Fruit fly (Drosophila melanogaster) whole organism, embryonic: Measurements from ENCODE around the gene CG9682.

Experiments
- Abd-B ChIP-seq: fragments of 200-800 bp; sonication (Bioruptor generic); optimal IDR thresholded peaks from 2 replicates; lab custom pipeline; 2018; ENCODE audit warnings: missing biosample characterization, mild to moderate bottlenecking, missing genetic modification characterization, moderate library complexity
- Adf1 ChIP-seq: fragments of 200-800 bp; sonication (Bioruptor generic); IDR thresholded peaks from 2 replicates; pipeline ENCODE4 v1.3.6; 2022; ENCODE audit warnings: missing biosample characterization, missing genetic modification characterization
- B-H1 ChIP-seq: fragments of 200-800 bp; sonication (Bioruptor generic); IDR thresholded peaks from 3 replicates; pipeline ENCODE4 v1.3.6; 2022; ENCODE audit warnings: missing biosample characterization, missing genetic modification characterization
- CG10543 ChIP-seq: fragments of 200-800 bp; sonication (Bioruptor generic); optimal IDR thresholded peaks from 3 replicates; lab custom pipeline; 2017; ENCODE audit warnings: missing biosample characterization, mild to moderate bottlenecking, missing genetic modification characterization, moderate library complexity
- CG10654 ChIP-seq: fragments of 200-800 bp; sonication (Bioruptor generic); optimal IDR thresholded peaks from 2 replicates; lab custom pipeline; 2016; ENCODE audit warnings: missing biosample characterization, missing genetic modification characterization
- CG11085 ChIP-seq: fragments of 200-800 bp; sonication (Bioruptor generic); IDR thresholded peaks from 2 replicates; pipeline ENCODE4 v1.3.6; 2022; ENCODE audit warnings: missing biosample characterization, missing genetic modification characterization
- CG12299 ChIP-seq: fragments of 200-800 bp; sonication (Bioruptor generic); optimal IDR thresholded peaks from 2 replicates; lab custom pipeline; 2018; ENCODE audit warnings: missing biosample characterization, mild to moderate bottlenecking, missing genetic modification characterization
- CG14965 ChIP-seq: fragments of 200-800 bp; sonication (Bioruptor generic); optimal IDR thresholded peaks from 2 replicates; lab custom pipeline; 2016; ENCODE audit warnings: missing biosample characterization, missing genetic modification characterization, borderline replicate concordance
- CG15696 ChIP-seq: fragments of 200-800 bp; sonication (Bioruptor generic); optimal IDR thresholded peaks from 2 replicates; lab custom pipeline; 2019; ENCODE audit warnings: missing biosample characterization, mild to moderate bottlenecking, missing genetic modification characterization, moderate library complexity
- CG17385 ChIP-seq: fragments of 200-800 bp; sonication (Bioruptor generic); optimal IDR thresholded peaks from 3 replicates; lab custom pipeline; 2018; ENCODE audit warnings: missing biosample characterization, mild to moderate bottlenecking, missing genetic modification characterization
- CG18764 ChIP-seq: fragments of 200-800 bp; sonication (Bioruptor generic); optimal IDR thresholded peaks from 3 replicates; lab custom pipeline; 2016; ENCODE audit warnings: missing biosample characterization, missing genetic modification characterization
- CG2120 ChIP-seq: fragments of 200-800 bp; sonication (Bioruptor generic); optimal IDR thresholded peaks from 3 replicates; lab custom pipeline; 2016; ENCODE audit warnings: missing biosample characterization, missing genetic modification characterization
- CG2199 ChIP-seq: fragments of 200-800 bp; sonication (Bioruptor generic); IDR thresholded peaks from 3 replicates; pipeline ENCODE4 v1.3.6; 2022; ENCODE audit warnings: missing biosample characterization, missing genetic modification characterization
- CG2202 ChIP-seq: fragments of 200-800 bp; sonication (Bioruptor generic); optimal IDR thresholded peaks from 2 replicates; lab custom pipeline; 2018; ENCODE audit warnings: missing biosample characterization, mild to moderate bottlenecking, missing genetic modification characterization
- CG2889 ChIP-seq: fragments of 200-800 bp; sonication (Bioruptor generic); IDR thresholded peaks from 3 replicates; pipeline ENCODE4 v1.3.6; 2022; ENCODE audit warnings: missing biosample characterization, missing genetic modification characterization
- CG33213 ChIP-seq: fragments of 200-800 bp; sonication (Bioruptor generic); optimal IDR thresholded peaks from 3 replicates; lab custom pipeline; 2016; ENCODE audit warnings: missing biosample characterization, missing genetic modification characterization
- CG34224 ChIP-seq: fragments of 200-800 bp; sonication (Bioruptor generic); IDR thresholded peaks from 3 replicates; pipeline ENCODE4 v1.3.6; 2022; ENCODE audit warnings: missing biosample characterization, missing genetic modification characterization; ENCODE audit not compliant: partially characterized antibody
- CG4707 ChIP-seq: fragments of 200-800 bp; sonication (Bioruptor generic); optimal IDR thresholded peaks from 2 replicates; lab custom pipeline; 2018; ENCODE audit warnings: missing biosample characterization, mild to moderate bottlenecking, missing genetic modification characterization, moderate library complexity
- CG4730 ChIP-seq: fragments of 200-800 bp; sonication (Bioruptor generic); IDR thresholded peaks from 2 replicates; pipeline ENCODE4 v1.3.6; 2022; ENCODE audit warnings: missing biosample characterization, missing genetic modification characterization
- CG6175 ChIP-seq: fragments of 200-800 bp; sonication (Bioruptor generic); IDR thresholded peaks from 3 replicates; pipeline ENCODE4 v1.3.6; 2022; ENCODE audit warnings: missing biosample characterization, missing genetic modification characterization
- CG6813 ChIP-seq: fragments of 200-800 bp; sonication (Bioruptor generic); optimal IDR thresholded peaks from 2 replicates; lab custom pipeline; 2017; ENCODE audit warnings: missing biosample characterization, missing genetic modification characterization, mild to moderate bottlenecking, moderate library complexity, missing genetic modification reagents
- CG7786 ChIP-seq: fragments of 200-800 bp; sonication (Bioruptor generic); optimal IDR thresholded peaks from 2 replicates; lab custom pipeline; 2016; ENCODE audit warnings: missing biosample characterization, missing genetic modification characterization
- CG8359 ChIP-seq: fragments of 200-800 bp; sonication (Bioruptor generic); optimal IDR thresholded peaks from 2 replicates; lab custom pipeline; 2017; ENCODE audit warnings: missing biosample characterization, mild to moderate bottlenecking, missing genetic modification characterization, borderline replicate concordance
- CTCF ChIP-seq: fragments of 200-800 bp; sonication (Bioruptor generic); optimal IDR thresholded peaks from 2 replicates; lab custom pipeline; 2017; ENCODE audit warnings: missing biosample characterization, mild to moderate bottlenecking, missing genetic modification characterization, moderate library complexity
- Dip2 ChIP-seq: fragments of 200-800 bp; sonication (Bioruptor generic); IDR thresholded peaks from 2 replicates; pipeline ENCODE4 v1.3.6; 2022; ENCODE audit warnings: missing biosample characterization, missing genetic modification characterization
- Doc3 ChIP-seq: fragments of 200-800 bp; sonication (Bioruptor generic); IDR thresholded peaks from 3 replicates; pipeline ENCODE4 v1.3.6; 2022; ENCODE audit warnings: missing biosample characterization, missing genetic modification characterization; ENCODE audit not compliant: partially characterized antibody
- E2f1 ChIP-seq: fragments of 200-800 bp; sonication (Bioruptor generic); IDR thresholded peaks from 2 replicates; pipeline ENCODE4 v1.3.6; 2022; ENCODE audit warnings: missing biosample characterization, missing genetic modification characterization
- Ets65A ChIP-seq: fragments of 200-800 bp; sonication (Bioruptor generic); peaks from one replicate; lab custom pipeline; 2016; ENCODE audit warnings: missing biosample characterization, missing genetic modification characterization
- Fer2 ChIP-seq: fragments of 200-800 bp; sonication (Bioruptor generic); optimal IDR thresholded peaks from 2 replicates; lab custom pipeline; 2018; ENCODE audit warnings: missing biosample characterization, mild to moderate bottlenecking, missing genetic modification characterization, moderate library complexity
- Hr3 ChIP-seq: fragments of 200-800 bp; sonication (Bioruptor generic); optimal IDR thresholded peaks from 3 replicates; lab custom pipeline; 2016; ENCODE audit warnings: missing biosample characterization, missing genetic modification characterization
- MESR4 ChIP-seq: fragments of 200-800 bp; sonication (Bioruptor generic); optimal IDR thresholded peaks from 2 replicates; lab custom pipeline; 2018; ENCODE audit warnings: missing biosample characterization, mild to moderate bottlenecking, missing genetic modification characterization, moderate library complexity
- Ravus ChIP-seq: fragments of 200-800 bp; sonication (Bioruptor generic); IDR thresholded peaks from 2 replicates; pipeline ENCODE4 v1.3.6; 2022; ENCODE audit warnings: missing biosample characterization, missing genetic modification characterization
- Sin3A ChIP-seq: fragments of >200 bp; optimal IDR thresholded peaks from 2 replicates; lab custom pipeline; 2018
- Six4 ChIP-seq: fragments of 200-800 bp; sonication (Bioruptor generic); optimal IDR thresholded peaks from 2 replicates; lab custom pipeline; 2016; ENCODE audit warnings: missing biosample characterization, missing genetic modification characterization
- al ChIP-seq: fragments of 200-800 bp; sonication (Bioruptor generic); IDR thresholded peaks from 2 replicates; pipeline ENCODE4 v1.3.6; 2022; ENCODE audit warnings: missing biosample characterization, missing genetic modification characterization
- ash1 ChIP-seq: fragments of 200-800 bp; sonication (Bioruptor generic); optimal IDR thresholded peaks from 2 replicates; lab custom pipeline; 2018; ENCODE audit warnings: missing biosample characterization, mild to moderate bottlenecking, missing genetic modification characterization
- caup ChIP-seq: fragments of 200-800 bp; sonication (Bioruptor generic); optimal IDR thresholded peaks from 3 replicates; lab custom pipeline; 2017; ENCODE audit warnings: missing biosample characterization, mild to moderate bottlenecking, missing genetic modification characterization, moderate library complexity; ENCODE audit not compliant: severe bottlenecking
- dati ChIP-seq: fragments of 200-800 bp; sonication (Bioruptor generic); IDR thresholded peaks from 2 replicates; pipeline ENCODE4 v1.3.6; 2022; ENCODE audit warnings: missing biosample characterization, missing genetic modification characterization
- eyg ChIP-seq: fragments of 200-800 bp; sonication (Bioruptor generic); optimal IDR thresholded peaks from 3 replicates; lab custom pipeline; 2016; ENCODE audit warnings: missing biosample characterization, missing genetic modification characterization
- fd102C ChIP-seq: fragments of 200-800 bp; sonication (Bioruptor generic); optimal IDR thresholded peaks from 2 replicates; lab custom pipeline; 2018; ENCODE audit warnings: missing biosample characterization, mild to moderate bottlenecking, missing genetic modification characterization, moderate library complexity
- gfzf ChIP-seq: fragments of 200-800 bp; sonication (Bioruptor generic); optimal IDR thresholded peaks from 2 replicates; lab custom pipeline; 2016; ENCODE audit warnings: missing biosample characterization, mild to moderate bottlenecking, missing genetic modification characterization, moderate library complexity
- inv ChIP-seq: fragments of 200-800 bp; sonication (Bioruptor generic); IDR thresholded peaks from 2 replicates; pipeline ENCODE4 v1.3.6; 2022; ENCODE audit warnings: missing biosample characterization, missing genetic modification characterization; ENCODE audit not compliant: partially characterized antibody
- knrl ChIP-seq: fragments of 200-800 bp; sonication (Bioruptor generic); IDR thresholded peaks from 3 replicates; pipeline ENCODE4 v1.3.6; 2022; ENCODE audit warnings: missing biosample characterization, missing genetic modification characterization; ENCODE audit not compliant: partially characterized antibody
- lmd ChIP-seq: fragments of 200-800 bp; sonication (Bioruptor generic); IDR thresholded peaks from 2 replicates; pipeline ENCODE4 v1.3.6; 2022; ENCODE audit warnings: missing biosample characterization, missing genetic modification characterization
- pita ChIP-seq: fragments of 200-800 bp; sonication (Bioruptor generic); optimal IDR thresholded peaks from 2 replicates; lab custom pipeline; 2017; ENCODE audit warnings: missing biosample characterization, mild to moderate bottlenecking, missing genetic modification characterization
- pum ChIP-seq: fragments of 200-800 bp; sonication (Bioruptor generic); optimal IDR thresholded peaks from 2 replicates; lab custom pipeline; 2016; ENCODE audit warnings: missing biosample characterization, missing genetic modification characterization
- sim ChIP-seq: fragments of 200-800 bp; sonication (Bioruptor generic); IDR thresholded peaks from 2 replicates; pipeline ENCODE4 v1.3.6; 2022; ENCODE audit warnings: missing biosample characterization, missing genetic modification characterization
- so ChIP-seq: fragments of 200-800 bp; sonication (Bioruptor generic); IDR thresholded peaks from 3 replicates; pipeline ENCODE4 v1.3.6; 2022; ENCODE audit warnings: missing biosample characterization, missing genetic modification characterization
- sob ChIP-seq: fragments of 200-800 bp; sonication (Bioruptor generic); IDR thresholded peaks from 2 replicates; pipeline ENCODE4 v1.3.6; 2022; ENCODE audit warnings: missing biosample characterization, missing genetic modification characterization
- stc ChIP-seq: fragments of 200-800 bp; sonication (Bioruptor generic); IDR thresholded peaks from 2 replicates; pipeline ENCODE4 v1.3.6; 2022; ENCODE audit warnings: missing biosample characterization, missing genetic modification characterization
- tap ChIP-seq: fragments of 200-800 bp; optimal IDR thresholded peaks from 3 replicates; lab custom pipeline; 2019; ENCODE audit warnings: missing biosample characterization, mild to moderate bottlenecking, missing genetic modification characterization, moderate library complexity
- zen ChIP-seq: fragments of 200-800 bp; sonication (Bioruptor generic); optimal IDR thresholded peaks from 3 replicates; lab custom pipeline; 2018; ENCODE audit warnings: missing biosample characterization, mild to moderate bottlenecking, missing genetic modification characterization, moderate library complexity

The CG9682 gene

DNA sequence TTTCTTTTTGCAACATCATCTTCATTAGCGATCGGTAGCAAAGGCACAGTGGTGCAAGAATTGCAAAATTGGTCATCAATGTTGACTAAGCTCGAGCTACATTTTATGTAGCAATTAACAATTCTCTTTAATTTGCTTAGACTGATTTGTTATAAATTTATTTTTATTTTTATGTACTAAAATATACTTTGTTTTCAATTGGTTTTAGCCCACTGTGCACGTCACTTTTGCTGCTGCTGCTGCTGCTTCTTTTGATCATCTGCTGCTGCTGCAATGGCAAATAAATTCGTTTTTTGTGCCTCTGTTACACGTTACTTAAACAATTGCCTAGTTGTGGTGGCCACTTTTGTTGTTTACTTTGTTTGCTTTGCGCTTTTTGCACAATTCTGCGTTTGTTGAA, 45.3 kb downstream of the CG9682 start (continued):
- peak; percentile 91 for TF ChIP-seq zen (tag; lab: Kevin White, UChicago)
- peak; percentile 64 for TF ChIP-seq Six4
- peak; percentile 77 for TF ChIP-seq tap
- TF ChIP-seq CG2202 (tag; lab: Kevin White, UChicago): peak; percentile 45
- TF ChIP-seq so (GFP tag; lab: Robert Waterston, UW): peak; percentile 81; the same call in 2 of the 3 replicates
- peak; percentile 69 for TF ChIP-seq CG8359
- peak; percentile 62 for TF ChIP-seq CG2120 (GFP tag; lab: Kevin White, UChicago)
- TF ChIP-seq CG10654: peak; percentile 68
- no peak for TF ChIP-seq CG34224
- peak; percentile 83 for TF ChIP-seq E2f1 (GFP tag; lab: Robert Waterston, UW)
- peak; percentile 69 for TF ChIP-seq fd102C (GFP tag; lab: Kevin White, UChicago)
- peak; percentile 31 for TF ChIP-seq CG15696 (tag; lab: Kevin White, UChicago)
- peak; percentile 1 for TF ChIP-seq Fer2 (tag; lab: Kevin White, UChicago)
- no peak for TF ChIP-seq gfzf
- peak; percentile 51 for TF ChIP-seq pum (GFP tag; lab: Kevin White, UChicago)
- no peak for TF ChIP-seq Doc3
- peak; percentile 55 for TF ChIP-seq CG4707 (GFP tag; lab: Kevin White, UChicago)
- no peak for TF ChIP-seq CG14965
- peak; percentile 87 for TF ChIP-seq Ets65A (GFP tag; lab: Kevin White, UChicago)
- TF ChIP-seq CTCF (GFP tag; lab: Kevin White, UChicago): peak; percentile 50
- no peak; the same call in 1 of the 2 replicates for TF ChIP-seq CG11085 (GFP tag; lab: Robert Waterston, UW)
- no peak for TF ChIP-seq knrl (GFP tag; lab: Robert Waterston, UW)
- TF ChIP-seq lmd (GFP tag; lab: Robert Waterston, UW): peak; percentile 85
- TF ChIP-seq CG18764 (GFP tag; lab: Kevin White, UChicago): peak; percentile 77
- TF ChIP-seq CG6813 (GFP tag; lab: Kevin White, UChicago): peak; percentile 30
- TF ChIP-seq B-H1 (GFP tag; lab: Robert Waterston, UW): peak; percentile 79
- TF ChIP-seq caup (GFP tag; lab: Kevin White, UChicago): peak; percentile 69
- 0 out of 2 replicates have a peak, but pooled peaks have one; percentile 51 for TF ChIP-seq sim (GFP tag; lab: Robert Waterston, UW)
- peak; percentile 60 for TF ChIP-seq CG17385 (GFP tag; lab: Kevin White, UChicago)
- no peak for TF ChIP-seq eyg (GFP tag; lab: Kevin White, UChicago)
- TF ChIP-seq stc (GFP tag; lab: Robert Waterston, UW): peak; percentile 89
- TF ChIP-seq pita: no peak
- peak; percentile 74 for TF ChIP-seq CG4730
- TF ChIP-seq sob (GFP tag; lab: Robert Waterston, UW): peak; percentile 80
- TF ChIP-seq Sin3A: no peak
- no peak for TF ChIP-seq MESR4
- TF ChIP-seq Hr3 (GFP tag; lab: Kevin White, UChicago): peak; percentile 68
- no peak for TF ChIP-seq CG10543
- peak; percentile 9 for TF ChIP-seq CG33213 (GFP tag; lab: Kevin White, UChicago)
- peak; percentile 72; the same call in 1 of the 3 replicates for TF ChIP-seq CG2199 (GFP tag; lab: Robert Waterston, UW)
- peak; percentile 68 for TF ChIP-seq Ravus (GFP tag; lab: Robert Waterston, UW)
- peak; percentile 65 for TF ChIP-seq dati
- no peak for TF ChIP-seq ash1 (GFP tag; lab: Kevin White, UChicago)
- no peak for TF ChIP-seq Dip2 (GFP tag; lab: Robert Waterston, UW)
- TF ChIP-seq Adf1 (GFP tag; lab: Robert Waterston, UW): 0 out of 2 replicates have a peak, but pooled peaks have one; percentile 32
- peak; percentile 50 for TF ChIP-seq Abd-B (GFP tag; lab: Kevin White, UChicago)
- TF ChIP-seq inv: no peak
- peak; percentile 24 for TF ChIP-seq CG12299 (tag; lab: Kevin White, UChicago)
- peak; percentile 85 for TF ChIP-seq CG2889
- peak; percentile 49; the same call in 1 of the 3 replicates for TF ChIP-seq CG6175 (GFP tag; lab: Robert Waterston, UW)
- TF ChIP-seq al: peak; percentile 72
- peak; percentile 11 for TF ChIP-seq CG7786 (GFP tag; lab: Kevin White, UChicago)
